Fruit fly (Drosophila melanogaster): ENCODE results near the gene Rad9.

dm6 chr3L:18845833-18846232 is 26.5 kb downstream of the Rad9 start:
- TF ChIP-seq dac (GFP tag; optimal IDR thresholded peaks at IDR 0.05) = no peak
- no peak for TF ChIP-seq CG16779 (tag; optimal IDR thresholded peaks at IDR 0.05)
- no peak for TF ChIP-seq fd85E (GFP tag; optimal IDR thresholded peaks at IDR 0.05)
- TF ChIP-seq CG9139 (GFP tag; optimal IDR thresholded peaks at IDR 0.05) = no peak
